Worm (Caenorhabditis elegans): ENCODE results near the gene C01B10.9.

DNA sequence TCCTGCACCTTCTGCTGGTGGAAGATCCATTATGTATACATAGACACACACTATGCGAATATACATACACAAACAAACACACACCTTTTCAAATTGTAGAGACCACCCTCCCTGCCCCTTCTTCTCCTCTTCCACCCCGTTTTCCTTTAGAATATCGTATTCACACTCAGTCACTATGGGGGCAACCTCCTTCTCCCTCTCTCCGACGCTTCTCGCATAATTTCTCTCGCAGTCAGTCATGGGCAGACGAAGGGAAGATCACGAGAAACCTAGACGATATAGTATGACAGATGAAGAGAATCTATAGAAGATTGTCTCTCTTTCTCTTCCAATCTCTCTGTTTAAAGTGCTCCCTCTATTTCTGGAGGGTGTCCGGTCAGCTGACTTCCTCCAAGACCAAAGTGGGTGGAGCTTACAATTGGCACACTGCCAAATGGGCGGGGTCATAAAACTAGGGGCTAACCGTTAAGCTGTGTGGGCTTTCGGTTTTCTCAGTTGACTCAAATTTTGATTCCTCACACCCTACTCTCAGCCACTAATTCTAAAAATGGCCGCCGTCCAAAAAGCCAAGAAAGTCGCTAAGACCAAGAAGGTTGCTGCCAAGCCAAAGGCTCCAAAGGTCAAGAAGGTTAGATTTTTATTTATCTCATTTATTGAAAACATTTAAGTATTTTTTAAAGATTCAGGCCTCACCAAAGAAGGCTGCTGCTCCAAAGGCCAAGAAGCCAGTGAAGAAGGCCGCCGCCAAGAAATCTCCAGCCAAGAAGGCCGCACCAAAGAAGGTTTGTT is 14.0 kb downstream of the C01B10.9 start, which contains the start of gene hil-7:
- no peak for TF ChIP-seq nhr-11 (tag; optimal IDR thresholded peaks at IDR 0.05)
- no peak for TF ChIP-seq ceh-48 (tag; optimal IDR thresholded peaks at IDR 0.05)
- peak; percentile 94 for TF ChIP-seq ama-1 (optimal IDR thresholded peaks at IDR 0.05)
- TF ChIP-seq tbx-2 (tag; optimal IDR thresholded peaks at IDR 0.05): peak; percentile 87
- TF ChIP-seq elt-4 (tag; optimal IDR thresholded peaks at IDR 0.05): no peak
- no peak for TF ChIP-seq ceh-9 (tag; optimal IDR thresholded peaks at IDR 0.05)
- TF ChIP-seq unc-55 (GFP tag; optimal IDR thresholded peaks at IDR 0.05): peak; percentile 97
- TF ChIP-seq sox-4 (tag; optimal IDR thresholded peaks at IDR 0.05): no peak

Measured in whole organism, late embryonic.